Fruit fly (Drosophila melanogaster): ENCODE data around the gene CG9184.
A peak's percentile ranks its signal among the peaks of the same experiment; 100 is the strongest.

Gene CG9184

DNA sequence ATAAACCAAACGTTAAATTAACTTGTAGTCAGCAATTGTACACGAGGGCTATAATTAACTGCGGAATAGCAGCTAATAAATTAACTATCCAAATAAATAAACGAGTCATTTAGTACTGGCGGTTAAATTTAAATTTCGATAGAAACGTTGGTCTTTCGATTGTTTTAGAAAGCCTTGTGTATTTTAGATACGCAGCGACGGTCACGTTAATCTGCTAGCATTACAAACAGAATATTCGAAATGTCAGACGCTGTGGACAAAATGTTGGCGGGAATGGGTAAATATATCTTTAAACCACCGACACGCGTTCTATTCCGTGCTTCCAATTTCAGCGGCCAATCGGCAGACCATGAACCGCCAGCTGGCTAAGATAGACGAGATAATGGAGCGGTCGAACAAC, 8.9 kb upstream of the CG9184 start, which contains the start of gene msd1:
TSS of gene msd1 (plus strand) at position 203 of the 400 bp plus-strand sequence.
- TF ChIP-seq N (GFP tag; optimal IDR thresholded peaks at IDR 0.05) (no peak), Vsx2 (GFP tag; optimal IDR thresholded peaks at IDR 0.05; ENCODE audit: partially characterized antibody) (no peak), h (GFP tag; optimal IDR thresholded peaks at IDR 0.05) (no peak), GATAd (GFP tag; optimal IDR thresholded peaks at IDR 0.05) (no peak), Hr78 (GFP tag; optimal IDR thresholded peaks at IDR 0.05) (no peak), dl (GFP tag; optimal IDR thresholded peaks at IDR 0.05; ENCODE audit: insufficient read depth in 1 of 2, partially characterized antibody in 2 of 2) (no peak), brk (GFP tag; optimal IDR thresholded peaks at IDR 0.05) (no peak), CG32264 (GFP tag; optimal IDR thresholded peaks at IDR 0.05) (no peak), dmrt93B (GFP tag; optimal IDR thresholded peaks at IDR 0.05) (no peak), Abd-B (GFP tag; optimal IDR thresholded peaks at IDR 0.05) (no peak), lola (GFP tag; optimal IDR thresholded peaks at IDR 0.05) (no peak), Jra (GFP tag; optimal IDR thresholded peaks at IDR 0.05) (no peak), CG9705 (GFP tag; optimal IDR thresholded peaks at IDR 0.05) (no peak), sage (GFP tag; optimal IDR thresholded peaks at IDR 0.05) (no peak)

DNA sequence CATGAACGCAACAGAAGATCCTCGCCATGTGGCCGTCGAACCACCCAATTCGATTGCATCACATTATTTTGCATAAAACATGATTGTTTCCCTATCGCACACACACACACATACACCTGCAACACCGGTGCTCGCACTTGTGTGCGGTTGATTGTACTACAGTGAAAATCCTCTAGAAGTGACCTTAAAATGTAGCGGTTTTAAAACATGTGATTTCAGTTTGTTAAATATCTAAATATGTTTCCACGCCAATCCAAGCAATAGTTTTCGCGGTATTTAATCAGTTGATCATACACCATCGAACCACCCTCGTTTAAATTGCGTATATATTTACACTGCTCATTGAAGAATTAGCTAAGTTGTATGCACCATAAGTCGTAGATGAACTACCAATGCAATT, 7.8 kb upstream of the CG9184 start:
- TF ChIP-seq Myc (optimal IDR thresholded peaks at IDR 0.05) (no peak), fru (GFP tag; optimal IDR thresholded peaks at IDR 0.05) (no peak), Dfd (GFP tag; optimal IDR thresholded peaks at IDR 0.05) (no peak), Jra (GFP tag; optimal IDR thresholded peaks at IDR 0.05) (no peak), lola (GFP tag; optimal IDR thresholded peaks at IDR 0.05) (no peak), rgr (GFP tag; optimal IDR thresholded peaks at IDR 0.05) (no peak), foxo (GFP tag; optimal IDR thresholded peaks at IDR 0.05) (peak in 1 of 2 experiments; percentile 31), psq (GFP tag; optimal IDR thresholded peaks at IDR 0.05) (no peak), woc (GFP tag; optimal IDR thresholded peaks at IDR 0.05) (no peak), CG9705 (GFP tag; optimal IDR thresholded peaks at IDR 0.05) (no peak), ey (GFP tag; optimal IDR thresholded peaks at IDR 0.05) (peak; percentile 23), dl (GFP tag; optimal IDR thresholded peaks at IDR 0.05; ENCODE audit: insufficient read depth in 1 of 2, partially characterized antibody in 2 of 2) (no peak)

DNA sequence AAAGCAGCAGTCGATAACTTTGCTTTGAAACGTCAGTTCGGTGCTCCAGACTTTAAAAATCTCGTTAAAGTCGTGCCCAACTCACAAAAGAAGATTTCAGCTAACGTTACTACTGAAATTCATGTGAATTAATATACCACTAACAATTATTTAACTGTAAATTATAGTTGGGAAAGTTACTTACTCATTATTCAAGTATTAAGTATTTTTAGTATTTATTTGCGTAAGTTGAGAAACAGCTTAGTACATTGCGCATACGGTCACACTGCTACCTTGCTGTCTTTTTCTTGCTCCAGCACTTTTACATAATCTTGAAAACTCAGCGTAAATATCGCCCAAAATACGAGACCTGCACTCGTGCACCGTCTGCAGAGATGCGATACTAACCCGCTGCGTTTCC, 7.1 kb upstream of the CG9184 start, which contains the start of gene ND-ACP:
TSS of gene ND-ACP (plus strand) at position 226 of the 400 bp plus-strand sequence.
- TF ChIP-seq Sp1 (GFP tag; optimal IDR thresholded peaks at IDR 0.05) (no peak), Mio (GFP tag; optimal IDR thresholded peaks at IDR 0.05) (no peak), fru (GFP tag; optimal IDR thresholded peaks at IDR 0.05) (no peak), N (GFP tag; optimal IDR thresholded peaks at IDR 0.05) (no peak), Vsx2 (GFP tag; optimal IDR thresholded peaks at IDR 0.05; ENCODE audit: partially characterized antibody) (no peak), Abd-B (GFP tag; optimal IDR thresholded peaks at IDR 0.05) (no peak), CG9705 (GFP tag; optimal IDR thresholded peaks at IDR 0.05) (no peak), sage (GFP tag; optimal IDR thresholded peaks at IDR 0.05) (no peak), dmrt93B (GFP tag; optimal IDR thresholded peaks at IDR 0.05) (no peak), Hnf4 (GFP tag; optimal IDR thresholded peaks at IDR 0.05) (no peak), OdsH (GFP tag; optimal IDR thresholded peaks at IDR 0.05) (no peak), brk (GFP tag; optimal IDR thresholded peaks at IDR 0.05) (no peak), usp (GFP tag; optimal IDR thresholded peaks at IDR 0.05) (no peak), dsf (GFP tag; optimal IDR thresholded peaks at IDR 0.05; ENCODE audit: borderline replicate concordance) (no peak), tai (GFP tag; optimal IDR thresholded peaks at IDR 0.05) (no peak), HLH106 (tag; optimal IDR thresholded peaks at IDR 0.05) (no peak)

DNA sequence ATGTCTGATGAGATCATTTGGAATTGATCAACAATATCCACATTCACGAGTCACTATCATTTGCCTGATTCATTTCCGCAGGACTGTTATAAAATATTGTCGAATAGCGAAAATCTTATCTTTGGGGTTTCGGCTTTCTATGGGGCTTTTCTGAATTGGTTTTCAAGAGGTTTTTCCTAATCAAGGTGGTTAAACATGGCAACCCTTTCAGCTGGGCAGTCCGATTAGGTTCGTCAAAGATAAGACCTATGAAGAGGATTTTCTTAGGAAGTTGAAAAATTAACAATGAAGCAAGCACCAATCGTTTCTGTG, 3.0 kb upstream of the CG9184 start:
- TF ChIP-seq Rel (GFP tag; optimal IDR thresholded peaks at IDR 0.05) (no peak), Rel (tag; optimal IDR thresholded peaks at IDR 0.05) (peak; percentile 73), dmrt93B (GFP tag; optimal IDR thresholded peaks at IDR 0.05) (no peak), dsf (GFP tag; optimal IDR thresholded peaks at IDR 0.05; ENCODE audit: borderline replicate concordance) (no peak)

DNA sequence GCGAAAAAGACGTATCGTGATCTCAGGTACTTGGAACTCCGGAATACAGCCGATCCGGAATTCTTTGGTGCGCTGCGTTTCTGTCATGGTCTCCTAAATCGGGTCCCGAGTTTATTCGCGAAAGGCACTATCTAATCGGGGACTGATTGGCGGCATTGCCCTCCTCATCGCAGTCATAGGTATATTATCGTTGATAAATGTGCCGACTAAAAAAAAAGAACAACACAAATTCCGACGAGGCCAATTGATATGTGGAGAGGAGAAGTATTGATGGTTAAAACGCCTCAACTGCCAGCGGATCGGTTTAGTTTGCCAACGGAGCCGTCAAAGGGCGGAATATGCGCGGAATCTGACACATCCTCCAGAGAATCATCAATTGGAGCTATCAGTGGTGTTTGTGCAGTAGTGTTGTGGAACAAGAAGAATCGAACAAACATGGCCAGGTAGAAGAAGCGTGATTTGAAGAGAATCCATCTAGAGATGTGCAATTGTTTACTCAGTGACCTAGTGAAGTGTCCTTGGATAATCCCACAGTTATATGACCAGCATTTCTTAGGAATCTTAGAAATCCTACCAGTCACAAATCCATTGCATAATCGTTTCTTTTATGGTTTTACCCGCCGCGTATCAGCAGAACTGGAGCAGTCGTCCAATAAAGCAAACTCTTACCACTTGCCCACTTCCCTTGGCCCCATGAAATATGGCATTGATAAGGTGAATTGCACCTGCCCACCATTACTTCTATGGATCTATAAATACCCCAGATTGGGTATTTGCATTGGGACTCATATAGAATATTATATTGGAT, 2.4 kb upstream of the CG9184 start:
- TF ChIP-seq ey (GFP tag; optimal IDR thresholded peaks at IDR 0.05), result no peak
- no peak for TF ChIP-seq GATAd (GFP tag; optimal IDR thresholded peaks at IDR 0.05)
- TF ChIP-seq dl (GFP tag; optimal IDR thresholded peaks at IDR 0.05; ENCODE audit: insufficient read depth in 1 of 2, partially characterized antibody in 2 of 2), result peak; percentile 18 to 52
- peak; percentile 17 for TF ChIP-seq Rel (GFP tag; optimal IDR thresholded peaks at IDR 0.05)
- TF ChIP-seq Rel (tag; optimal IDR thresholded peaks at IDR 0.05), result no peak
- no peak for TF ChIP-seq Mio (GFP tag; optimal IDR thresholded peaks at IDR 0.05)
- TF ChIP-seq Sp1 (GFP tag; optimal IDR thresholded peaks at IDR 0.05), result peak; percentile 29
- TF ChIP-seq N (GFP tag; optimal IDR thresholded peaks at IDR 0.05), result no peak
- TF ChIP-seq OdsH (GFP tag; optimal IDR thresholded peaks at IDR 0.05), result no peak
- TF ChIP-seq br (GFP tag; optimal IDR thresholded peaks at IDR 0.05), result peak; percentile 26

Measured in whole organism, wandering third instar larva.